Worm (Caenorhabditis elegans) whole organism, mixed stage, embryonic: Measurements from ENCODE around the gene nhl-2.

Experiments
- M03D4.4 ChIP-seq: sonication (generic microtip); optimal IDR thresholded peaks from 2 replicates; lab custom pipeline; 2017; ENCODE audit warnings: mild to moderate bottlenecking, missing genetic modification characterization, missing compliant biosample characterization
- bed-3 ChIP-seq: fragments of 200-800 bp; sonication (Bioruptor generic); optimal IDR thresholded peaks from 3 replicates; lab custom pipeline; 2018; ENCODE audit warnings: mild to moderate bottlenecking, missing genetic modification characterization, moderate library complexity, missing compliant biosample characterization
- ceh-39 ChIP-seq: fragments of 150-350 bp; optimal IDR thresholded peaks from 2 replicates; lab custom pipeline; 2014; ENCODE audit warnings: missing biosample characterization, missing genetic modification characterization
- ceh-43 ChIP-seq: fragments of 200-800 bp; sonication (Bioruptor generic); optimal IDR thresholded peaks from 2 replicates; lab custom pipeline; 2018; ENCODE audit warnings: mild to moderate bottlenecking, missing genetic modification characterization, moderate library complexity, missing compliant biosample characterization
- ceh-83 ChIP-seq: fragments of 200-800 bp; sonication (Bioruptor generic); optimal IDR thresholded peaks from 2 replicates; lab custom pipeline; 2018; ENCODE audit warnings: mild to moderate bottlenecking, missing genetic modification characterization, missing compliant biosample characterization
- ces-1 ChIP-seq: fragments of 150-350 bp; optimal IDR thresholded peaks from 2 replicates; lab custom pipeline; 2014; ENCODE audit warnings: missing biosample characterization, missing genetic modification reagents, missing genetic modification characterization
- elt-1 ChIP-seq: sonication (generic microtip); optimal IDR thresholded peaks from 2 replicates; lab custom pipeline; 2017; ENCODE audit warnings: missing genetic modification characterization, mild to moderate bottlenecking, missing compliant biosample characterization, antibody characterized with exemption, moderate library complexity, borderline replicate concordance; ENCODE audit not compliant: insufficient read depth
- elt-3 ChIP-seq: fragments of 150-350 bp; optimal IDR thresholded peaks from 2 replicates; lab custom pipeline; 2014; ENCODE audit warnings: missing biosample characterization, missing genetic modification characterization
- flh-1 ChIP-seq: fragments of 200-800 bp; sonication (Bioruptor generic); optimal IDR thresholded peaks from 2 replicates; lab custom pipeline; 2018; ENCODE audit warnings: mild to moderate bottlenecking, missing genetic modification characterization, moderate library complexity, missing compliant biosample characterization
- ham-2 ChIP-seq: fragments of 200-800 bp; sonication (Bioruptor generic); optimal IDR thresholded peaks from 2 replicates; lab custom pipeline; 2018; ENCODE audit warnings: mild to moderate bottlenecking, missing genetic modification characterization, missing compliant biosample characterization
- hlh-1 ChIP-seq: fragments of 150-350 bp; optimal IDR thresholded peaks from 2 replicates; lab custom pipeline; 2014; ENCODE audit warnings: missing biosample characterization, missing genetic modification reagents, missing genetic modification characterization
- lin-13 ChIP-seq: fragments of 150-350 bp; optimal IDR thresholded peaks from 2 replicates; lab custom pipeline; 2014; ENCODE audit warnings: missing biosample characterization, missing genetic modification characterization
- lin-32 ChIP-seq: fragments of 200-800 bp; sonication (Bioruptor generic); optimal IDR thresholded peaks from 2 replicates; lab custom pipeline; 2018; ENCODE audit warnings: mild to moderate bottlenecking, missing genetic modification characterization, missing compliant biosample characterization
- lsy-2 ChIP-seq: fragments of 150-350 bp; optimal IDR thresholded peaks from 2 replicates; lab custom pipeline; 2014; ENCODE audit warnings: missing biosample characterization, missing genetic modification characterization
- mab-5 ChIP-seq: fragments of 150-350 bp; optimal IDR thresholded peaks from 2 replicates; lab custom pipeline; 2014; ENCODE audit warnings: missing biosample characterization, missing genetic modification characterization
- mep-1 ChIP-seq: fragments of 150-350 bp; optimal IDR thresholded peaks from 2 replicates; lab custom pipeline; 2017; ENCODE audit warnings: missing biosample characterization, missing genetic modification reagents, missing genetic modification characterization, inconsistent platforms
- mls-2 ChIP-seq: sonication (generic microtip); optimal IDR thresholded peaks from 2 replicates; lab custom pipeline; 2016; ENCODE audit warnings: mild to moderate bottlenecking, missing genetic modification characterization, moderate library complexity, missing compliant biosample characterization
- nhr-12 ChIP-seq: fragments of 150-350 bp; optimal IDR thresholded peaks from 2 replicates; lab custom pipeline; 2014; ENCODE audit warnings: missing biosample characterization, missing genetic modification characterization
- nhr-2 ChIP-seq: fragments of 150-350 bp; optimal IDR thresholded peaks from 2 replicates; lab custom pipeline; 2014; ENCODE audit warnings: missing biosample characterization, missing genetic modification characterization
- nhr-237 ChIP-seq: fragments of 150-350 bp; optimal IDR thresholded peaks from 2 replicates; lab custom pipeline; 2014; ENCODE audit warnings: missing biosample characterization, missing genetic modification characterization
- nhr-28 ChIP-seq: fragments of 150-350 bp; optimal IDR thresholded peaks from 2 replicates; lab custom pipeline; 2014; ENCODE audit warnings: missing biosample characterization, missing genetic modification characterization
- nhr-76 ChIP-seq: sonication (generic microtip); optimal IDR thresholded peaks from 2 replicates; lab custom pipeline; 2017; ENCODE audit warnings: missing biosample characterization, missing genetic modification characterization
- snpc-4 ChIP-seq: fragments of 150-350 bp; optimal IDR thresholded peaks from 2 replicates; lab custom pipeline; 2014; ENCODE audit warnings: missing biosample characterization, missing genetic modification characterization
- sptf-1 ChIP-seq: sonication (generic microtip); optimal IDR thresholded peaks from 2 replicates; lab custom pipeline; 2017; ENCODE audit warnings: mild to moderate bottlenecking, missing genetic modification characterization, moderate library complexity, missing compliant biosample characterization
- tbx-8 ChIP-seq: fragments of 200-800 bp; sonication (Bioruptor generic); optimal IDR thresholded peaks from 2 replicates; lab custom pipeline; 2018; ENCODE audit warnings: mild to moderate bottlenecking, missing genetic modification characterization, moderate library complexity, missing compliant biosample characterization
- unc-39 ChIP-seq: fragments of 150-350 bp; optimal IDR thresholded peaks from 2 replicates; lab custom pipeline; 2014; ENCODE audit warnings: missing biosample characterization, missing genetic modification characterization
- unc-62 ChIP-seq: fragments of 150-350 bp; optimal IDR thresholded peaks from 2 replicates; lab custom pipeline; 2014; ENCODE audit warnings: missing biosample characterization, missing genetic modification reagents, missing genetic modification characterization
- zip-8 ChIP-seq: fragments of 150-350 bp; optimal IDR thresholded peaks from 2 replicates; lab custom pipeline; 2014; ENCODE audit warnings: missing biosample characterization, missing genetic modification characterization
- ztf-11 ChIP-seq: fragments of 150-350 bp; optimal IDR thresholded peaks from 2 replicates; lab custom pipeline; 2014; ENCODE audit warnings: missing biosample characterization, missing genetic modification characterization

nhl-2 gene

DNA sequence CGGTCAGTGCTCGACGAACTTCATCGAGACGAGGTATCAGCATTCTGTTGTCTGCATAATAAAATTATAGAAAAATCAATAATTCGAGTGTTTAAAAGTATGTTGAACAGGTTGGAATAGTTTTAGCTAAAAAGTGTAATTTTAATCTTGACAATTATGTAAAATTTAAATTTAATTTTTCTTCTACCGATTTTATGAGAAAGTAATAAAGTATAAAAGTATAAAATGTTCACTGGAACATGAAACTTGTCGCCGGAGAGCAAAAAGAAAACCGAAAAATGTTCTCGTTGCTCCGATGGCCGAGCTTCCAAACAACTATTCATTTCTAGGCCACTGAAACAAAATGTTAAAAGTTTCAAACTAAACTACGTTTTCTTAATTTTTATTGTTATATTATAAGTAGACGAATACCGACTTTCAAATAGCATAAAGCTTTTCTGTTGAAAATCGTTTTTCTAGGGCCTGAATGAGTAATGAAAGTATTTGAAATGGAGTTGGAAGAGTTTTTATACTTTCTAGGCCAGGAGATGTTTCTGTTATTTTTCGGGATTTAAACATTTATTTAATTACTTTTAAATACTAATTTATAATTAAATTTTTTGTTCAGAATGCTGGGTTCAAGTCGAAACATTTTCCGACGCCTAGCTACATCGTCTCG, 37.0 kb downstream of the nhl-2 start, which contains the start of the genes C35D10.10 and C35D10.5:
C35D10.10 (minus strand) TSS at position 51 of the 658 bp plus-strand sequence.
C35D10.5 (plus strand) TSS at position 608 of the 658 bp plus-strand sequence.
- no peak for TF ChIP-seq elt-1 (tag; lab: Kevin White, UChicago)
- no peak for TF ChIP-seq zip-8 (tag; lab: Kevin White, UChicago)
- no peak for TF ChIP-seq nhr-237 (tag; lab: Kevin White, UChicago)
- no peak for TF ChIP-seq ceh-83 (GFP tag; lab: Kevin White, UChicago)
- no peak for TF ChIP-seq nhr-28
- TF ChIP-seq lin-32 (GFP tag; lab: Kevin White, UChicago): no peak

DNA sequence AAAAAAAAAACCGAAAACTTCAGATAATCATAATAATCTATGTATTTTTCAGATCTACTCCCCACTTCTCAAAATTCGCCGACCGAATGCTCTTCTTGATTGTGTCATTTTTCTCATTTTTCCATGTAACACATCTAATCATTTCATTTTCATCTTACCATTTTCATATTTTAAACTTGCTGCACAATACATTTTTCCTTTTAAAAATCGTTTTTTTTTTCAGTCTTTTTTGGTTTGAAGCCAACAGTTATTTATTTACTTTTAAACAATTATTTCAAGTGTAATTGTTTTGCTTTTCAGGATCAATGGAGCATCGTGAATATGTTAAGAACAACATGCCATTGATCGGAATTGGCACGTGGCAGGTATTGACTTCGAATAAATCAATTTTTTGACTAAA, 39.8 kb downstream of the nhl-2 start, which contains the start of gene C35D10.6:
C35D10.6 (plus strand) TSS at position 301 of the 400 bp plus-strand sequence.
- no peak for TF ChIP-seq elt-1 (tag; lab: Kevin White, UChicago)
- TF ChIP-seq unc-39 (tag; lab: Kevin White, UChicago): no peak
- no peak for TF ChIP-seq elt-3 (tag; lab: Kevin White, UChicago)
- TF ChIP-seq ztf-11 (tag; lab: Kevin White, UChicago): no peak
- no peak for TF ChIP-seq flh-1 (GFP tag; lab: Kevin White, UChicago)
- no peak for TF ChIP-seq nhr-237 (tag; lab: Kevin White, UChicago)
- no peak for TF ChIP-seq nhr-76 (tag; lab: Kevin White, UChicago)
- TF ChIP-seq lsy-2 (tag; lab: Kevin White, UChicago): no peak
- no peak for TF ChIP-seq mls-2 (tag; lab: Kevin White, UChicago)
- TF ChIP-seq ham-2 (GFP tag; lab: Kevin White, UChicago): no peak
- no peak for TF ChIP-seq ces-1
- TF ChIP-seq ceh-39 (tag; lab: Kevin White, UChicago): no peak
- TF ChIP-seq snpc-4 (tag; lab: Kevin White, UChicago): no peak
- TF ChIP-seq bed-3 (GFP tag; lab: Kevin White, UChicago): no peak
- TF ChIP-seq mep-1 (tag; lab: Kevin White, UChicago): no peak
- no peak for TF ChIP-seq hlh-1 (tag; lab: Kevin White, UChicago)
- TF ChIP-seq ceh-43 (GFP tag; lab: Kevin White, UChicago): no peak
- TF ChIP-seq mab-5: no peak
- TF ChIP-seq zip-8 (tag; lab: Kevin White, UChicago): no peak
- no peak for TF ChIP-seq lin-32 (GFP tag; lab: Kevin White, UChicago)

ce11 chrIII:4856992-4857391, 41.9 kb downstream of the nhl-2 start:
- TF ChIP-seq nhr-2 (no peak), lin-13 (tag; lab: Kevin White, UChicago) (no peak), nhr-28 (no peak), unc-62 (GFP tag; lab: Kevin White, UChicago) (no peak), zip-8 (tag; lab: Kevin White, UChicago) (no peak), ztf-11 (tag; lab: Kevin White, UChicago) (no peak), M03D4.4 (tag; lab: Kevin White, UChicago) (no peak), unc-39 (tag; lab: Kevin White, UChicago) (no peak), mab-5 (no peak), tbx-8 (GFP tag; lab: Kevin White, UChicago) (no peak), ceh-39 (tag; lab: Kevin White, UChicago) (no peak)
- TF ChIP-seq, all 35 proteins: peak for 0

DNA sequence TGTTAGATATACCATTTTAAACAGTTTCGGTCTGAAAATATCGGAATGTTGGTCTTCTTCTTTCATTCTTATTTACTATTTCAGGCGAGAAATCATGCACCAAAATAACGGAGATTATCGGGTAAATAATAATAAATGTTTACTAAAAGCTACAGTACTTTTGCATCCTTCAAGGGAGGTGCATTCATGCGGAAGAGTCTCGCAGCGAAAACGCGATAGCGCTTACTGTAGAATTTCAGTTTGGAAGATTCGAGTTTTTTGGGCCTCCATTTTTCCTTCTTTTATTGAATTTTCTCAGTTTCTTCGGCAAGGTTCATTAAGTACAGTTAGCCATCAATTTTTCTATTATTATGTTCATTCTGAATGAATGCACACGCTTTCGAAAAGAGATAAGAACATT, 42.8 kb downstream of the nhl-2 start, which contains the start of gene C35D10.7:
C35D10.7 (plus strand) TSS at position 85 of the 400 bp plus-strand sequence.
- TF ChIP-seq bed-3 (GFP tag; lab: Kevin White, UChicago): no peak
- TF ChIP-seq M03D4.4 (tag; lab: Kevin White, UChicago): no peak
- no peak for TF ChIP-seq sptf-1 (tag; lab: Kevin White, UChicago)
- no peak for TF ChIP-seq hlh-1 (tag; lab: Kevin White, UChicago)
- no peak for TF ChIP-seq elt-1 (tag; lab: Kevin White, UChicago)
- no peak for TF ChIP-seq mab-5
- no peak for TF ChIP-seq nhr-2
- no peak for TF ChIP-seq ces-1
- TF ChIP-seq unc-39 (tag; lab: Kevin White, UChicago): no peak
- no peak for TF ChIP-seq unc-62 (GFP tag; lab: Kevin White, UChicago)
- TF ChIP-seq lsy-2 (tag; lab: Kevin White, UChicago): no peak
- TF ChIP-seq flh-1 (GFP tag; lab: Kevin White, UChicago): no peak
- TF ChIP-seq nhr-237 (tag; lab: Kevin White, UChicago): no peak
- TF ChIP-seq nhr-76 (tag; lab: Kevin White, UChicago): no peak
- TF ChIP-seq tbx-8 (GFP tag; lab: Kevin White, UChicago): no peak
- TF ChIP-seq elt-3 (tag; lab: Kevin White, UChicago): no peak
- no peak for TF ChIP-seq nhr-12
